Worm (Caenorhabditis elegans): ENCODE results near the gene F09B9.4.

DNA sequence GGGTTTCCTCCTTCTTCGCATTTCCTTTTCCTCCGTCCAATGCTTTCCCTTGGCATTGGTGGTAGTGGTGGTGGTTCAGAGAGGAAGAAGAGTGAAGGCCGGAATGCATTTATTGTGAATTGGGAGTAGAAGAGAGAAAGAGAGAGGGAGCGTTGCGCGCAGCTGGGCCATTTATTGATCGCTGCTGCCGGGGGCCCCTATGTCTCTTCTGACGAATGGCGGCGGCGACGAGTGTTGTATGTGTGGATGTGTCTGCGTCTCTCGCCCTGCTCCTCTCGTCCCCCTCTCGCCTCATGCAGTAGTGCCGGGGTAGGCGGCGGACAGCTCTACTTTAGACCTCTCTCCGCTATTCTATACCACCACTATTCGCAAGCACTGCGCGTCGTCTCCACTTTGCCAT, 13.8 kb upstream of the F09B9.4 start, which contains the start of gene unc-115:
- TF ChIP-seq ztf-11 (tag; optimal IDR thresholded peaks at IDR 0.05): no peak
- no peak for TF ChIP-seq mml-1 (tag; optimal IDR thresholded peaks at IDR 0.05)
- TF ChIP-seq aly-2 (tag; optimal IDR thresholded peaks at IDR 0.05): no peak
- TF ChIP-seq zag-1 (tag; optimal IDR thresholded peaks at IDR 0.05): peak; percentile 59
- TF ChIP-seq nhr-237 (tag; optimal IDR thresholded peaks at IDR 0.05): no peak
- TF ChIP-seq nfya-1 (tag; optimal IDR thresholded peaks at IDR 0.05; ENCODE audit: insufficient read depth): peak; percentile 95
- no peak for TF ChIP-seq ama-1 (optimal IDR thresholded peaks at IDR 0.05)
